Worm (Caenorhabditis elegans) whole organism, L2 larva: ENCODE results near the gene nhr-180.

Source experiments
- R02D3.7 ChIP-seq: fragments of 150-350 bp; optimal IDR thresholded peaks from 2 replicates; lab custom pipeline; 2014; ENCODE audit warnings: missing biosample characterization, missing genetic modification characterization
- snpc-4 ChIP-seq: fragments of 150-350 bp; optimal IDR thresholded peaks from 2 replicates; lab custom pipeline; 2014; ENCODE audit warnings: missing biosample characterization, missing genetic modification characterization
- unc-39 ChIP-seq: fragments of 150-350 bp; optimal IDR thresholded peaks from 2 replicates; lab custom pipeline; 2014; ENCODE audit warnings: missing biosample characterization, missing genetic modification characterization
- unc-62 ChIP-seq: fragments of 150-350 bp; optimal IDR thresholded peaks from 2 replicates; lab custom pipeline; 2014; ENCODE audit warnings: missing biosample characterization, missing genetic modification reagents, missing genetic modification characterization
- ztf-1 ChIP-seq: fragments of 200-800 bp; sonication (Bioruptor generic); conservative IDR thresholded peaks from 2 replicates; pipeline ENCODE4 v1.3.6; 2022; ENCODE audit warnings: missing genetic modification characterization, missing compliant biosample characterization

DNA sequence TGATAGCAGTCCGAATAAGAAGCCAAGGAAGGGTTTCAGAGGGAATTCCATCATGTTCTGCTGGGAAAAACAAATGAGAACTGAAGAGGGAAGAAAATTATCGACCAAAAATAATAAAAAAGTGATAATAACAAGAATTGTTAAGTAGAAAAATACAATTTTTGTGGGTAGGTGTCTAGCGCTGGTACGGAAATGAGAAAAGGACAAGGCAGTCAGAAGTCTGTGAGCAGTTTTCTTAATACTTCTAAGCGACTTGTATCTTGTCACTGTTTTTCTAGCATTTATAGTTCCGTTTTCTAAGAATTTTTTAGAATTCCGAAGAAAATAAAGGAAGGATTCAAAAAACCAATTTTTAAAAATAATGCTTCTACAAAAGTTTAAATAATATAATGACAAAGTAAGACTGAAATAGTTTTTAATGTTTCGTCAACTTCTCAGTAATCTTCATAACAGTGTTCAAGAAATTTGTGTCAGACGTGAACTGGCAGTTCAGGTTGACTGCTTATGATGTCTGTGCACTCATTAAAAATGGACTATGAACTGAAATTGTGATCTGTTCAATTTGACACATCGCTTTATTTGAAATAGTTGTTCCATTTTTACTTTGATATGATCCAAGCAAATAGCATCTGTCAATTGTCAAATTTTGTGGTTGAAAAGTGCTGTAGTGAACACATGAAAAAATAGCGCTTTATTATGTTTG lies 25.6 kb upstream of the nhr-180 start, which contains the start of gene srx-4:
- TF ChIP-seq unc-39 (tag; lab: Kevin White, UChicago) (no peak), snpc-4 (tag; lab: Kevin White, UChicago) (no peak), R02D3.7 (tag; lab: Kevin White, UChicago) (no peak), ztf-1 (GFP tag; lab: Robert Waterston, UW) (no peak), unc-62 (GFP tag; lab: Kevin White, UChicago) (no peak)
